Fruit fly (Drosophila melanogaster) whole organism: ENCODE results near the gene Amun.

Source experiments
- CG8478 ChIP-seq: fragments of >200 bp; optimal IDR thresholded peaks from 2 replicates; lab custom pipeline; 2018; ENCODE audit warnings: inconsistent platforms
- Dll ChIP-seq: fragments of >200 bp; optimal IDR thresholded peaks from 2 replicates; lab custom pipeline; 2017
- EcR ChIP-seq, 2 experiments: fragments of >200 bp; optimal IDR thresholded peaks; 2 replicates each; lab custom pipeline; 2017; ENCODE audit warnings: missing biosample characterization in 2 of 2, missing genetic modification characterization in 2 of 2, missing genetic modification reagents in 2 of 2
- pan ChIP-seq: fragments of >200 bp; optimal IDR thresholded peaks from 2 replicates; lab custom pipeline; 2017
- psq ChIP-seq: fragments of >200 bp; optimal IDR thresholded peaks from 2 replicates; lab custom pipeline; 2017
- usp ChIP-seq: fragments of >200 bp; optimal IDR thresholded peaks from 2 replicates; lab custom pipeline; 2017; ENCODE audit warnings: missing biosample characterization, missing genetic modification characterization, mixed read lengths

The Amun gene

dm6 chrX:11717892-11718291, 2.5 kb upstream of the Amun start:
- TF ChIP-seq Dll, result no peak
- no peak for TF ChIP-seq usp (GFP tag; lab: Kevin White, UChicago)
- no peak for TF ChIP-seq EcR (GFP tag; optimal IDR thresholded peaks at IDR 0.05; lab: Kevin White, UChicago)
- TF ChIP-seq pan (lab: Kevin White, UChicago), result no peak
- no peak for TF ChIP-seq psq (lab: Kevin White, UChicago)
- no peak for TF ChIP-seq CG8478 (lab: Kevin White, UChicago)

dm6 chrX:11716731-11717326, 1.5 kb upstream of the Amun start, which contains the start of gene prtp:
Gene prtp (plus strand): TSS chrX:11716756.
- TF ChIP-seq Dll, result no peak
- TF ChIP-seq CG8478 (lab: Kevin White, UChicago), result no peak
- no peak for TF ChIP-seq usp (GFP tag; lab: Kevin White, UChicago)
- no peak for TF ChIP-seq pan (lab: Kevin White, UChicago)
- TF ChIP-seq EcR (GFP tag; optimal IDR thresholded peaks at IDR 0.05; lab: Kevin White, UChicago), result no peak
- TF ChIP-seq psq (lab: Kevin White, UChicago), result no peak

- TF ChIP-seq usp (GFP tag; lab: Kevin White, UChicago) (no peak), Dll (no peak), CG8478 (lab: Kevin White, UChicago) (no peak), EcR (GFP tag; optimal IDR thresholded peaks at IDR 0.05; lab: Kevin White, UChicago) (no peak), pan (lab: Kevin White, UChicago) (no peak), psq (lab: Kevin White, UChicago) (no peak)
Measured at dm6 chrX:11715937-11716730, 769 bp upstream of the Amun start.

- TF ChIP-seq Dll (no peak), usp (GFP tag; lab: Kevin White, UChicago) (no peak), pan (lab: Kevin White, UChicago) (no peak), psq (lab: Kevin White, UChicago) (peak; percentile 13), CG8478 (lab: Kevin White, UChicago) (no peak), EcR (GFP tag; optimal IDR thresholded peaks at IDR 0.05; lab: Kevin White, UChicago) (no peak)
Measured at dm6 chrX:11714529-11715262, 669 bp downstream of the Amun start.

- TF ChIP-seq CG8478 (lab: Kevin White, UChicago) (peak; percentile 83), EcR (GFP tag; optimal IDR thresholded peaks at IDR 0.05; lab: Kevin White, UChicago) (no peak), psq (lab: Kevin White, UChicago) (no peak), pan (lab: Kevin White, UChicago) (no peak), usp (GFP tag; lab: Kevin White, UChicago) (no peak), Dll (peak; percentile 52)
Measured at dm6 chrX:11713808-11714528, 1.4 kb downstream of the Amun start.

- TF ChIP-seq pan (lab: Kevin White, UChicago) (no peak), psq (lab: Kevin White, UChicago) (no peak), usp (GFP tag; lab: Kevin White, UChicago) (no peak), Dll (no peak), EcR (GFP tag; optimal IDR thresholded peaks at IDR 0.05; lab: Kevin White, UChicago) (no peak), CG8478 (lab: Kevin White, UChicago) (no peak)
Measured at dm6 chrX:11709799-11710720, 5.3 kb downstream of the Amun start, which contains the start of gene FucT6. Gene FucT6 (minus strand): TSS chrX:11709951.

- TF ChIP-seq Dll, result no peak
Measured at dm6 chrX:11704929-11705612, 10.3 kb downstream of the Amun start, which contains the start of gene CG2444. Gene CG2444 (minus strand): TSS chrX:11705300.

- no peak for TF ChIP-seq Dll
- no peak for TF ChIP-seq pan (lab: Kevin White, UChicago)
- no peak for TF ChIP-seq usp (GFP tag; lab: Kevin White, UChicago)
- TF ChIP-seq CG8478 (lab: Kevin White, UChicago), result no peak
- no peak for TF ChIP-seq EcR (GFP tag; optimal IDR thresholded peaks at IDR 0.05; lab: Kevin White, UChicago)
- no peak for TF ChIP-seq psq (lab: Kevin White, UChicago)
Measured at dm6 chrX:11700765-11701164, 14.6 kb downstream of the Amun start.

- TF ChIP-seq usp (GFP tag; lab: Kevin White, UChicago) (no peak), EcR (GFP tag; optimal IDR thresholded peaks at IDR 0.05; lab: Kevin White, UChicago) (no peak), CG8478 (lab: Kevin White, UChicago) (no peak), Dll (no peak), psq (lab: Kevin White, UChicago) (no peak), pan (lab: Kevin White, UChicago) (no peak)
Measured at dm6 chrX:11695883-11696211, 19.5 kb downstream of the Amun start.
